Fruit fly (Drosophila melanogaster) whole organism, embryonic: ENCODE results near the gene CG3764.

ENCODE experiments used
- Ada2b ChIP-seq: fragments of 200-800 bp; sonication (Bioruptor generic); IDR thresholded peaks from 2 replicates; pipeline ENCODE4 v1.3.6; 2022; ENCODE audit warnings: missing biosample characterization, missing genetic modification characterization
- Bteb2 ChIP-seq: fragments of 200-800 bp; sonication (Bioruptor generic); optimal IDR thresholded peaks from 2 replicates; lab custom pipeline; 2016; ENCODE audit warnings: missing biosample characterization, missing genetic modification characterization
- CG10462 ChIP-seq: fragments of 200-800 bp; sonication (Bioruptor generic); optimal IDR thresholded peaks from 2 replicates; lab custom pipeline; 2016; ENCODE audit warnings: missing biosample characterization, missing genetic modification characterization
- CG10979 ChIP-seq: fragments of 200-800 bp; sonication (Bioruptor generic); optimal IDR thresholded peaks from 2 replicates; lab custom pipeline; 2018; ENCODE audit warnings: missing biosample characterization, mild to moderate bottlenecking, missing genetic modification characterization, moderate library complexity
- CG11560 ChIP-seq: fragments of 200-800 bp; sonication (Bioruptor generic); IDR thresholded peaks from 3 replicates; pipeline ENCODE4 v1.3.6; 2022; ENCODE audit warnings: missing biosample characterization, missing genetic modification characterization
- CG13123 ChIP-seq: fragments of 200-800 bp; sonication (Bioruptor generic); optimal IDR thresholded peaks from 2 replicates; lab custom pipeline; 2016; ENCODE audit warnings: missing biosample characterization, missing genetic modification characterization
- CG13775 ChIP-seq: fragments of 200-800 bp; sonication (Bioruptor generic); optimal IDR thresholded peaks from 3 replicates; lab custom pipeline; 2017; ENCODE audit warnings: missing biosample characterization, mild to moderate bottlenecking, missing genetic modification characterization
- CG15011 ChIP-seq: fragments of 200-800 bp; sonication (Bioruptor generic); optimal IDR thresholded peaks from 3 replicates; lab custom pipeline; 2018; ENCODE audit warnings: missing biosample characterization, mild to moderate bottlenecking, missing genetic modification characterization
- CG18262 ChIP-seq: fragments of 200-800 bp; optimal IDR thresholded peaks from 3 replicates; lab custom pipeline; 2019; ENCODE audit warnings: missing biosample characterization, mild to moderate bottlenecking, missing genetic modification characterization, moderate library complexity
- CG3281 ChIP-seq: fragments of 200-800 bp; sonication (Bioruptor generic); optimal IDR thresholded peaks from 3 replicates; lab custom pipeline; 2017; ENCODE audit warnings: missing biosample characterization, mild to moderate bottlenecking, missing genetic modification characterization
- CG33557 ChIP-seq: fragments of 200-800 bp; sonication (Bioruptor generic); optimal IDR thresholded peaks from 2 replicates; lab custom pipeline; 2019; ENCODE audit warnings: missing biosample characterization, mild to moderate bottlenecking, missing genetic modification characterization, moderate library complexity
- CG43689 ChIP-seq: fragments of 200-800 bp; sonication (Bioruptor generic); IDR thresholded peaks from 2 replicates; pipeline ENCODE4 v1.3.6; 2022; ENCODE audit warnings: missing biosample characterization, missing genetic modification characterization
- CG5245 ChIP-seq: fragments of 200-800 bp; sonication (Bioruptor generic); optimal IDR thresholded peaks from 3 replicates; lab custom pipeline; 2016; ENCODE audit warnings: missing biosample characterization, missing genetic modification characterization
- CG6175 ChIP-seq: fragments of 200-800 bp; sonication (Bioruptor generic); IDR thresholded peaks from 3 replicates; pipeline ENCODE4 v1.3.6; 2022; ENCODE audit warnings: missing biosample characterization, missing genetic modification characterization
- CG6654 ChIP-seq: fragments of 200-800 bp; sonication (Bioruptor generic); optimal IDR thresholded peaks from 2 replicates; lab custom pipeline; 2017; ENCODE audit warnings: missing biosample characterization, mild to moderate bottlenecking, missing genetic modification characterization
- CG6791 ChIP-seq: fragments of 200-800 bp; sonication (Bioruptor generic); IDR thresholded peaks from 3 replicates; pipeline ENCODE4 v1.3.6; 2022; ENCODE audit warnings: missing biosample characterization, missing genetic modification characterization; ENCODE audit not compliant: partially characterized antibody
- CG6813 ChIP-seq: fragments of 200-800 bp; sonication (Bioruptor generic); optimal IDR thresholded peaks from 2 replicates; lab custom pipeline; 2017; ENCODE audit warnings: missing biosample characterization, missing genetic modification characterization, mild to moderate bottlenecking, moderate library complexity, missing genetic modification reagents
- CG7372 ChIP-seq: fragments of 200-800 bp; sonication (Bioruptor generic); IDR thresholded peaks from 2 replicates; pipeline ENCODE4 v1.3.6; 2022; ENCODE audit warnings: missing biosample characterization, missing genetic modification characterization
- CG7745 ChIP-seq: fragments of 200-800 bp; sonication (Bioruptor generic); optimal IDR thresholded peaks from 2 replicates; lab custom pipeline; 2018; ENCODE audit warnings: missing biosample characterization, mild to moderate bottlenecking, missing genetic modification characterization, moderate library complexity
- CG7963 ChIP-seq: fragments of 200-800 bp; sonication (Bioruptor generic); IDR thresholded peaks from 3 replicates; pipeline ENCODE4 v1.3.6; 2022; ENCODE audit warnings: missing biosample characterization, missing genetic modification characterization; ENCODE audit not compliant: partially characterized antibody
- CG8359 ChIP-seq: fragments of 200-800 bp; sonication (Bioruptor generic); optimal IDR thresholded peaks from 2 replicates; lab custom pipeline; 2017; ENCODE audit warnings: missing biosample characterization, mild to moderate bottlenecking, missing genetic modification characterization, borderline replicate concordance
- CG9609 ChIP-seq: fragments of 200-800 bp; sonication (Bioruptor generic); optimal IDR thresholded peaks from 3 replicates; lab custom pipeline; 2016; ENCODE audit warnings: missing biosample characterization, missing genetic modification characterization
- CG9797 ChIP-seq: fragments of 200-800 bp; sonication (Bioruptor generic); optimal IDR thresholded peaks from 3 replicates; lab custom pipeline; 2018; ENCODE audit warnings: missing biosample characterization, mild to moderate bottlenecking, missing genetic modification characterization
- Dad ChIP-seq: fragments of 200-800 bp; sonication (Bioruptor generic); optimal IDR thresholded peaks from 3 replicates; lab custom pipeline; 2016; ENCODE audit warnings: missing biosample characterization, missing genetic modification characterization
- Deaf1 ChIP-seq: fragments of 200-800 bp; optimal IDR thresholded peaks from 3 replicates; lab custom pipeline; 2019; ENCODE audit warnings: missing biosample characterization, mild to moderate bottlenecking, missing genetic modification characterization, moderate library complexity
- ERR ChIP-seq: fragments of 200-800 bp; sonication (Bioruptor generic); optimal IDR thresholded peaks from 2 replicates; lab custom pipeline; 2016; ENCODE audit warnings: missing biosample characterization, missing genetic modification characterization
- Gug ChIP-seq: fragments of 200-800 bp; sonication (Bioruptor generic); IDR thresholded peaks from 4 replicates; pipeline ENCODE4 v1.3.6; 2022; ENCODE audit warnings: missing biosample characterization, missing genetic modification characterization
- Hmr ChIP-seq: fragments of 200-800 bp; sonication (Bioruptor generic); optimal IDR thresholded peaks from 3 replicates; lab custom pipeline; 2017; ENCODE audit warnings: mild to moderate bottlenecking, missing biosample characterization, missing genetic modification reagents, missing genetic modification characterization
- Hmx ChIP-seq: fragments of 200-800 bp; sonication (Bioruptor generic); optimal IDR thresholded peaks from 2 replicates; lab custom pipeline; 2016; ENCODE audit warnings: missing biosample characterization, missing genetic modification characterization
- Hsf ChIP-seq: fragments of 200-800 bp; sonication (Bioruptor generic); optimal IDR thresholded peaks from 3 replicates; lab custom pipeline; 2016; ENCODE audit warnings: missing biosample characterization, missing genetic modification characterization
- PHDP ChIP-seq: fragments of 200-800 bp; sonication (Bioruptor generic); optimal IDR thresholded peaks from 3 replicates; lab custom pipeline; 2018; ENCODE audit warnings: missing biosample characterization, mild to moderate bottlenecking, missing genetic modification characterization, moderate library complexity
- Six4 ChIP-seq: fragments of 200-800 bp; sonication (Bioruptor generic); optimal IDR thresholded peaks from 2 replicates; lab custom pipeline; 2016; ENCODE audit warnings: missing biosample characterization, missing genetic modification characterization
- Sox102F ChIP-seq: fragments of 200-800 bp; sonication (Bioruptor generic); optimal IDR thresholded peaks from 2 replicates; lab custom pipeline; 2018; ENCODE audit warnings: missing biosample characterization, mild to moderate bottlenecking, missing genetic modification characterization, moderate library complexity
- Usf ChIP-seq: fragments of 200-800 bp; sonication (Bioruptor generic); optimal IDR thresholded peaks from 2 replicates; lab custom pipeline; 2017; ENCODE audit warnings: missing genotype, missing biosample characterization, missing genetic modification characterization
- aop ChIP-seq: fragments of 200-800 bp; sonication (Bioruptor generic); IDR thresholded peaks from 2 replicates; pipeline ENCODE4 v1.3.6; 2022; ENCODE audit warnings: missing biosample characterization, missing genetic modification characterization
- ato ChIP-seq: fragments of 200-800 bp; sonication (Bioruptor generic); IDR thresholded peaks from 2 replicates; pipeline ENCODE4 v1.3.6; 2022; ENCODE audit warnings: missing biosample characterization, missing genetic modification characterization; ENCODE audit not compliant: partially characterized antibody
- cg ChIP-seq: fragments of 200-800 bp; sonication (Bioruptor generic); optimal IDR thresholded peaks from 3 replicates; lab custom pipeline; 2019; ENCODE audit warnings: missing biosample characterization, mild to moderate bottlenecking, missing genetic modification characterization, moderate library complexity
- croc ChIP-seq: fragments of 200-800 bp; sonication (Bioruptor generic); conservative IDR thresholded peaks from 3 replicates; pipeline ENCODE4 v1.3.6; 2022; ENCODE audit warnings: missing biosample characterization, missing genetic modification characterization
- dpn ChIP-seq, 2 experiments: fragments of 200-800 bp; sonication (Bioruptor generic); optimal IDR thresholded peaks; 3 replicates each; lab custom pipeline; 2016; ENCODE audit warnings: missing biosample characterization in 2 of 2, missing genetic modification characterization in 2 of 2
- eve ChIP-seq, 2 experiments: fragments of >200 bp; optimal IDR thresholded peaks; 2 replicates each; lab custom pipeline; 2017; ENCODE audit warnings: missing biosample characterization in 2 of 2, missing genetic modification characterization in 2 of 2
- gce ChIP-seq: fragments of 200-800 bp; sonication (Bioruptor generic); IDR thresholded peaks from 3 replicates; pipeline ENCODE4 v1.3.6; 2022; ENCODE audit warnings: missing biosample characterization, missing genetic modification characterization
- mirr ChIP-seq: fragments of 200-800 bp; sonication (Bioruptor generic); optimal IDR thresholded peaks from 3 replicates; lab custom pipeline; 2018; ENCODE audit warnings: missing biosample characterization, mild to moderate bottlenecking, missing genetic modification characterization
- pnt ChIP-seq: fragments of 200-800 bp; sonication (Bioruptor generic); optimal IDR thresholded peaks from 3 replicates; lab custom pipeline; 2016; ENCODE audit warnings: missing biosample characterization, missing genetic modification characterization
- prd ChIP-seq, 3 experiments: fragments of >200 bp in 2 of 3; fragments of 200-800 bp in 1 of 3; sonication (Bioruptor generic) in 1 of 3; optimal IDR thresholded peaks in 2 of 3; IDR thresholded peaks in 1 of 3; 2 replicates in 2 of 3; 3 replicates in 1 of 3; pipeline versions ENCODE4 v1.3.6 to Lab custom; 2017 to 2022; ENCODE audit warnings: missing biosample characterization in 1 of 3, missing genetic modification characterization in 1 of 3
- sens ChIP-seq: fragments of 200-800 bp; sonication (Bioruptor generic); peaks from one replicate; lab custom pipeline; 2016; ENCODE audit warnings: missing biosample characterization, missing genetic modification characterization
- sim ChIP-seq: fragments of 200-800 bp; sonication (Bioruptor generic); IDR thresholded peaks from 2 replicates; pipeline ENCODE4 v1.3.6; 2022; ENCODE audit warnings: missing biosample characterization, missing genetic modification characterization
- sqz ChIP-seq: fragments of 200-800 bp; sonication (Bioruptor generic); optimal IDR thresholded peaks from 3 replicates; lab custom pipeline; 2018; ENCODE audit warnings: missing biosample characterization, mild to moderate bottlenecking, missing genetic modification characterization
- sr ChIP-seq: fragments of 200-800 bp; sonication (Bioruptor generic); IDR thresholded peaks from 3 replicates; pipeline ENCODE4 v1.3.6; 2022; ENCODE audit warnings: missing biosample characterization, missing genetic modification characterization
- tin ChIP-seq: fragments of 200-800 bp; sonication (Bioruptor generic); optimal IDR thresholded peaks from 3 replicates; lab custom pipeline; 2016; ENCODE audit warnings: missing biosample characterization, missing genetic modification characterization
- vfl ChIP-seq: fragments of 200-800 bp; sonication (Bioruptor generic); optimal IDR thresholded peaks from 2 replicates; lab custom pipeline; 2016; ENCODE audit warnings: missing biosample characterization, missing genetic modification characterization

The CG3764 gene

dm6 chr3L:17004218-17004759 is 8.1 kb downstream of the CG3764 start (continued):
- TF ChIP-seq tin (GFP tag; lab: Kevin White, UChicago): peak; percentile 83
- peak; percentile 87 for TF ChIP-seq CG18262 (tag; lab: Kevin White, UChicago)
- no peak for TF ChIP-seq ato
- peak; percentile 84 for TF ChIP-seq Ada2b (GFP tag; lab: Robert Waterston, UW)
- peak; percentile 36 for TF ChIP-seq sqz (GFP tag; lab: Kevin White, UChicago)
- peak; percentile 79 for TF ChIP-seq CG43689 (GFP tag; lab: Robert Waterston, UW)
- TF ChIP-seq CG33557: peak; percentile 25
- no peak for TF ChIP-seq prd (optimal IDR thresholded peaks at IDR 0.05; lab: Kevin White, UChicago)
- TF ChIP-seq prd (GFP tag; IDR thresholded peaks at IDR 0.05; lab: Robert Waterston, UW): peak; percentile 90
- peak; percentile 92 for TF ChIP-seq Sox102F
- TF ChIP-seq Bteb2 (GFP tag; lab: Kevin White, UChicago): peak; percentile 89
- TF ChIP-seq Gug (GFP tag; lab: Robert Waterston, UW): peak; percentile 79
- TF ChIP-seq eve (GFP tag; optimal IDR thresholded peaks at IDR 0.05; lab: Kevin White, UChicago): peak in 1 of 2 experiments; percentile 78
- TF ChIP-seq pnt (GFP tag; lab: Kevin White, UChicago): peak; percentile 89
- TF ChIP-seq CG3281 (GFP tag; lab: Kevin White, UChicago): peak; percentile 90
- no peak for TF ChIP-seq CG7745 (tag; lab: Kevin White, UChicago)
- peak; percentile 33 for TF ChIP-seq mirr
- 0 out of 3 replicates have a peak, but pooled peaks have one; percentile 19 for TF ChIP-seq sr (GFP tag; lab: Robert Waterston, UW)
- TF ChIP-seq CG13123 (GFP tag; lab: Kevin White, UChicago): peak; percentile 77
- peak; percentile 8 for TF ChIP-seq CG8359 (GFP tag; lab: Kevin White, UChicago)
- TF ChIP-seq Dad (GFP tag; lab: Kevin White, UChicago): peak; percentile 84
- TF ChIP-seq vfl (GFP tag; lab: Kevin White, UChicago): peak; percentile 81
- no peak for TF ChIP-seq cg (GFP tag; lab: Kevin White, UChicago)
- no peak for TF ChIP-seq CG7963 (GFP tag; lab: Robert Waterston, UW)
- TF ChIP-seq Hmx (GFP tag; lab: Kevin White, UChicago): peak; percentile 25
- peak; percentile 74 for TF ChIP-seq ERR (GFP tag; lab: Kevin White, UChicago)
- peak; percentile 18 for TF ChIP-seq CG9797
- TF ChIP-seq Six4 (GFP tag; lab: Kevin White, UChicago): peak; percentile 86
- TF ChIP-seq CG6175: peak; percentile 64; the same call in 1 of the 3 replicates
- peak; percentile 85 for TF ChIP-seq CG15011 (GFP tag; lab: Kevin White, UChicago)
- peak; percentile 80 for TF ChIP-seq CG13775 (GFP tag; lab: Kevin White, UChicago)
- peak; percentile 62 for TF ChIP-seq Usf (GFP tag; lab: Kevin White, UChicago)
- peak; percentile 72 for TF ChIP-seq CG11560
- TF ChIP-seq CG9609 (GFP tag; lab: Kevin White, UChicago): peak; percentile 92
- TF ChIP-seq Hsf: peak; percentile 90
- peak; percentile 87 for TF ChIP-seq Hmr (GFP tag; lab: Kevin White, UChicago)
- TF ChIP-seq CG5245 (GFP tag; lab: Kevin White, UChicago): peak; percentile 71
- peak; percentile 64 for TF ChIP-seq Deaf1 (tag; lab: Kevin White, UChicago)
- TF ChIP-seq gce (GFP tag; lab: Robert Waterston, UW): peak; percentile 60; the same call in 1 of the 3 replicates
- TF ChIP-seq CG7372 (GFP tag; lab: Robert Waterston, UW): peak; percentile 82
- peak; percentile 48 for TF ChIP-seq CG10462 (GFP tag; lab: Kevin White, UChicago)
- TF ChIP-seq CG6791 (GFP tag; lab: Robert Waterston, UW): no peak
- peak; percentile 77 for TF ChIP-seq croc (GFP tag; lab: Robert Waterston, UW)
- peak; percentile 38 for TF ChIP-seq CG6654
- peak; percentile 50; the same call in 1 of the 2 replicates for TF ChIP-seq sim (GFP tag; lab: Robert Waterston, UW)
- TF ChIP-seq CG6813 (GFP tag; lab: Kevin White, UChicago): peak; percentile 60
- TF ChIP-seq sens (GFP tag; lab: Kevin White, UChicago): peak; percentile 98
- peak; percentile 90 for TF ChIP-seq PHDP (tag; lab: Kevin White, UChicago)
- TF ChIP-seq CG10979 (tag; lab: Kevin White, UChicago): peak; percentile 79
- TF ChIP-seq dpn (GFP tag; optimal IDR thresholded peaks at IDR 0.05; lab: Kevin White, UChicago): peak; percentile 88 to 90
- no peak for TF ChIP-seq aop (GFP tag; lab: Robert Waterston, UW)
